Fruit fly (Drosophila melanogaster) whole organism, adult: ENCODE measurements around the gene CG42637.

Experiments
- CG11617 ChIP-seq: fragments of 200-800 bp; sonication (Bioruptor generic); optimal IDR thresholded peaks from 2 replicates; lab custom pipeline; 2017; ENCODE audit warnings: mild to moderate bottlenecking, missing biosample characterization, missing genetic modification reagents, missing genetic modification characterization
- CG12768 ChIP-seq: fragments of 200-800 bp; sonication (Bioruptor generic); optimal IDR thresholded peaks from 2 replicates; lab custom pipeline; 2017; ENCODE audit warnings: missing biosample characterization, missing genetic modification characterization, mild to moderate bottlenecking, moderate library complexity, missing genetic modification reagents
- CG14711 ChIP-seq: fragments of 200-800 bp; sonication (Bioruptor generic); optimal IDR thresholded peaks from 2 replicates; lab custom pipeline; 2018; ENCODE audit warnings: missing biosample characterization, mild to moderate bottlenecking, missing genetic modification characterization, moderate library complexity
- CG1620 ChIP-seq: fragments of 200-800 bp; sonication (Bioruptor generic); optimal IDR thresholded peaks from 2 replicates; lab custom pipeline; 2016; ENCODE audit warnings: missing biosample characterization, missing genetic modification characterization
- CG33017 ChIP-seq: fragments of 200-800 bp; sonication (Bioruptor generic); optimal IDR thresholded peaks from 2 replicates; lab custom pipeline; 2018; ENCODE audit warnings: missing biosample characterization, mild to moderate bottlenecking, missing genetic modification characterization, moderate library complexity
- CG5204 ChIP-seq: fragments of 200-800 bp; sonication (Bioruptor generic); optimal IDR thresholded peaks from 2 replicates; lab custom pipeline; 2016; ENCODE audit warnings: missing biosample characterization, missing genetic modification characterization
- CG7045 ChIP-seq: fragments of 200-800 bp; sonication (Bioruptor generic); optimal IDR thresholded peaks from 2 replicates; lab custom pipeline; 2017; ENCODE audit warnings: missing biosample characterization, mild to moderate bottlenecking, missing genetic modification characterization
- CG7101 ChIP-seq: fragments of 200-800 bp; sonication (Bioruptor generic); optimal IDR thresholded peaks from 2 replicates; lab custom pipeline; 2018; ENCODE audit warnings: missing biosample characterization, mild to moderate bottlenecking, missing genetic modification characterization, moderate library complexity
- Clk ChIP-seq: fragments of 200-800 bp; sonication (Bioruptor generic); optimal IDR thresholded peaks from 2 replicates; lab custom pipeline; 2017; ENCODE audit warnings: missing biosample characterization, missing genetic modification characterization
- Crg-1 ChIP-seq: fragments of 200-800 bp; sonication (Bioruptor generic); optimal IDR thresholded peaks from 2 replicates; lab custom pipeline; 2016; ENCODE audit warnings: missing biosample characterization, missing genetic modification characterization
- Hr96 ChIP-seq: fragments of 200-800 bp; sonication (Bioruptor generic); optimal IDR thresholded peaks from 2 replicates; lab custom pipeline; 2016; ENCODE audit warnings: missing biosample characterization, missing genetic modification characterization
- Mnt ChIP-seq: fragments of 200-800 bp; sonication (Bioruptor generic); optimal IDR thresholded peaks from 2 replicates; lab custom pipeline; 2016; ENCODE audit warnings: missing biosample characterization, mild to moderate bottlenecking, missing genetic modification characterization
- bab1 ChIP-seq: fragments of 200-800 bp; sonication (Bioruptor generic); optimal IDR thresholded peaks from 3 replicates; lab custom pipeline; 2019; ENCODE audit warnings: missing biosample characterization, mild to moderate bottlenecking, missing genetic modification characterization, moderate library complexity
- cic ChIP-seq: fragments of 200-800 bp; sonication (Bioruptor generic); optimal IDR thresholded peaks from 2 replicates; lab custom pipeline; 2017; ENCODE audit warnings: missing biosample characterization, mild to moderate bottlenecking, missing genetic modification characterization, moderate library complexity
- cnc ChIP-seq, 2 experiments: fragments of >200 bp; optimal IDR thresholded peaks; 2 replicates each; lab custom pipeline; 2017
- kay ChIP-seq: fragments of 200-800 bp; sonication (Bioruptor generic); peaks from one replicate; lab custom pipeline; 2016; ENCODE audit warnings: missing biosample characterization, missing genetic modification characterization, borderline replicate concordance
- ovo ChIP-seq: fragments of 200-800 bp; sonication (Bioruptor generic); optimal IDR thresholded peaks from 2 replicates; lab custom pipeline; 2016; ENCODE audit warnings: missing biosample characterization, missing genetic modification characterization
- pad ChIP-seq: fragments of 200-800 bp; sonication (Bioruptor generic); optimal IDR thresholded peaks from 3 replicates; lab custom pipeline; 2017; ENCODE audit warnings: missing biosample characterization, missing genetic modification characterization, mild to moderate bottlenecking, moderate library complexity, missing genetic modification reagents
- tj ChIP-seq: fragments of 200-800 bp; sonication (Bioruptor generic); optimal IDR thresholded peaks from 3 replicates; lab custom pipeline; 2017; ENCODE audit warnings: missing biosample characterization, mild to moderate bottlenecking, missing genetic modification characterization, moderate library complexity
- toe ChIP-seq: fragments of 200-800 bp; sonication (Bioruptor generic); optimal IDR thresholded peaks from 2 replicates; lab custom pipeline; 2016; ENCODE audit warnings: missing biosample characterization, missing genetic modification characterization

The CG42637 gene

DNA sequence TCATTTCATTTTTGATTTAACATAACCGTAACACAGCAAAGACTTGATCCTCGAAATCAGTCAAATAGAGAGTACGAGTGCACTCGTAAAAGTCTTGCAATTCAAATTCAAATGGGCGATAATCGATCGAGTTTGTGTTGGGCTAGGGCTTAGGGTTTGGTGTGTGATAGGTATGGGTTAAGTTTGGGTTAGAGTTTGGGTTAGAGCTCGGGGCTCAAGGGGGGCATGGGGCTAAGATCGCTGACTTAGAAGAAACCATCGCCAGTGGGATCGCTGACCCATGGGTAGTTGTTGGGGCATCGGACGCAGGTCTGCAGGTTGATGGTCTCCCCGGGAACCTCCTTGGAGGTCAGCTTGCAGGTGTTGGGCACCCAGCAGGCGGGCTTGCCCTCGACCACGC is 92.3 kb downstream of the CG42637 start:
- TF ChIP-seq cnc (optimal IDR thresholded peaks at IDR 0.05; lab: Kevin White, UChicago) (no peak), CG12768 (GFP tag; lab: Kevin White, UChicago) (no peak), cic (GFP tag; lab: Kevin White, UChicago) (no peak), kay (no peak), CG5204 (GFP tag; lab: Kevin White, UChicago) (no peak), Hr96 (GFP tag; lab: Kevin White, UChicago) (no peak), Clk (GFP tag; lab: Kevin White, UChicago) (no peak), toe (GFP tag; lab: Kevin White, UChicago) (no peak), ovo (no peak), CG33017 (tag; lab: Kevin White, UChicago) (no peak), CG11617 (GFP tag; lab: Kevin White, UChicago) (no peak), CG14711 (tag; lab: Kevin White, UChicago) (no peak), CG7101 (tag; lab: Kevin White, UChicago) (no peak), CG7045 (GFP tag; lab: Kevin White, UChicago) (no peak), Mnt (GFP tag; lab: Kevin White, UChicago) (no peak), CG1620 (GFP tag; lab: Kevin White, UChicago) (no peak), bab1 (GFP tag; lab: Kevin White, UChicago) (no peak), tj (GFP tag; lab: Kevin White, UChicago) (no peak), Crg-1 (GFP tag; lab: Kevin White, UChicago) (no peak), pad (GFP tag; lab: Kevin White, UChicago) (no peak)

DNA sequence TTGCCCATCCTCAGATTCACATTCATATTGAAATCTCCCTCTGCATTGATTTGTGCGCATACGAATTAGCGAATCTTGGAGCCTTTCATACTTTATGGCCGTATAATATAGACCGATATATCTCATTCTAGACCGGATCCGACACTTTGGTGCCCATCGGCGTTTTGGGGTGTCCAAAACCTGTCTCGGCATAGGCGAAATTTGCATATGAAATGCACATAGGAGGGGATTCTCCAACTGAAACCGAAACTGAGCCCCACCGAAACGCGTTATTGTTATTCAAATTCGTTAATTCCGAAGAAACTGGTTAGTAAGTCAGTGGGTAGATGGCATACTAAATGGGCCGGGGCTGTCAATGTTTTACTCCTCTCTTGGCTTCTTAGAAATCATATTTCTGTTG is 92.9 kb downstream of the CG42637 start:
- no peak for TF ChIP-seq ovo
- TF ChIP-seq tj (GFP tag; lab: Kevin White, UChicago), result no peak
- no peak for TF ChIP-seq CG14711 (tag; lab: Kevin White, UChicago)
- TF ChIP-seq CG1620 (GFP tag; lab: Kevin White, UChicago), result no peak
- no peak for TF ChIP-seq CG33017 (tag; lab: Kevin White, UChicago)
- TF ChIP-seq Hr96 (GFP tag; lab: Kevin White, UChicago), result no peak
- TF ChIP-seq Mnt (GFP tag; lab: Kevin White, UChicago), result no peak
- TF ChIP-seq cic (GFP tag; lab: Kevin White, UChicago), result no peak
- no peak for TF ChIP-seq CG12768 (GFP tag; lab: Kevin White, UChicago)
- TF ChIP-seq bab1 (GFP tag; lab: Kevin White, UChicago), result no peak

DNA sequence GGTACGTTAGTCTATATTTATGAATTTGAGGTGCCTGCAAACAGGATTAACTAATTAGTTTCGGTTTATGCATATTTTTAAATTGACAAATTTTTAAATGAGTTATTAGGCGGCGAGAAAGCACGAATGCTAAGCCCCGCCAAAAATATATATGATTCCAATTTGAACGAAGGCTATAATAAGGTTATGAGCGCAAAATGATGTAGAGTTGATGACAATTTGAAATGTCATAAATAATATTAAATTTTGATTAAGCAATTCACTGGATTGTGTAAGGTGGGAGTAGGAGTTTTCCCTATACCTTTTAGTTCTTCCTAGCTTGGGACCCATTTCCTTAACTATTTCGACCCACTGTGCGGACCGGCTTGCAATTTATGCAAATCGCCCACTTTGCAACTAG is 93.7 kb downstream of the CG42637 start:
- no peak for TF ChIP-seq CG11617 (GFP tag; lab: Kevin White, UChicago)
- no peak for TF ChIP-seq CG5204 (GFP tag; lab: Kevin White, UChicago)
- TF ChIP-seq bab1 (GFP tag; lab: Kevin White, UChicago), result no peak
- no peak for TF ChIP-seq Clk (GFP tag; lab: Kevin White, UChicago)
- no peak for TF ChIP-seq toe (GFP tag; lab: Kevin White, UChicago)
- no peak for TF ChIP-seq CG7045 (GFP tag; lab: Kevin White, UChicago)
- TF ChIP-seq cnc (optimal IDR thresholded peaks at IDR 0.05; lab: Kevin White, UChicago), result no peak
- TF ChIP-seq Crg-1 (GFP tag; lab: Kevin White, UChicago), result no peak
- no peak for TF ChIP-seq ovo
- TF ChIP-seq cic (GFP tag; lab: Kevin White, UChicago), result no peak
- TF ChIP-seq Hr96 (GFP tag; lab: Kevin White, UChicago), result no peak
- TF ChIP-seq kay, result no peak

DNA sequence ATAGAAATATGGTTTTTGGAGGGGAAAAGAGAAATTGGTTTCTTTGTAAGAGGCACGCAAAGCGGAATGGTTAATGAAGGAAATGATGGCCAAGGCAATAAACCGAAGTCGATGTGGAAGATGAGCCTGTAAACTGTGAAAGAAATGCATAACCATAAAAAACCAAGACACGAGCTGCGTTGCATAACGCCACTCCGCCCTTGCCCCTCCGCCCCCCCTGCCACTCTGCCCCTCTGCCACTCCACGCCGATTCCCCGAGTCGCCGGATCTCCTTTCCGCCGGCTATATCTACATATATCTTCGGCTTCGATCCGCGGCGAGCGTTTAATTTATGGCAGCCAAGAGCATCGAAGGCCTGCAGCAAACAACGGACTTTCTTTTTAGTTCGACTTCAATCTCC is 94.7 kb downstream of the CG42637 start:
- TF ChIP-seq kay (no peak), CG33017 (tag; lab: Kevin White, UChicago) (no peak), cnc (optimal IDR thresholded peaks at IDR 0.05; lab: Kevin White, UChicago) (no peak), Crg-1 (GFP tag; lab: Kevin White, UChicago) (no peak), cic (GFP tag; lab: Kevin White, UChicago) (no peak), Clk (GFP tag; lab: Kevin White, UChicago) (no peak), Mnt (GFP tag; lab: Kevin White, UChicago) (no peak), Hr96 (GFP tag; lab: Kevin White, UChicago) (no peak), CG14711 (tag; lab: Kevin White, UChicago) (no peak), ovo (no peak), CG11617 (GFP tag; lab: Kevin White, UChicago) (no peak), pad (GFP tag; lab: Kevin White, UChicago) (no peak), tj (GFP tag; lab: Kevin White, UChicago) (no peak), CG5204 (GFP tag; lab: Kevin White, UChicago) (no peak)

DNA sequence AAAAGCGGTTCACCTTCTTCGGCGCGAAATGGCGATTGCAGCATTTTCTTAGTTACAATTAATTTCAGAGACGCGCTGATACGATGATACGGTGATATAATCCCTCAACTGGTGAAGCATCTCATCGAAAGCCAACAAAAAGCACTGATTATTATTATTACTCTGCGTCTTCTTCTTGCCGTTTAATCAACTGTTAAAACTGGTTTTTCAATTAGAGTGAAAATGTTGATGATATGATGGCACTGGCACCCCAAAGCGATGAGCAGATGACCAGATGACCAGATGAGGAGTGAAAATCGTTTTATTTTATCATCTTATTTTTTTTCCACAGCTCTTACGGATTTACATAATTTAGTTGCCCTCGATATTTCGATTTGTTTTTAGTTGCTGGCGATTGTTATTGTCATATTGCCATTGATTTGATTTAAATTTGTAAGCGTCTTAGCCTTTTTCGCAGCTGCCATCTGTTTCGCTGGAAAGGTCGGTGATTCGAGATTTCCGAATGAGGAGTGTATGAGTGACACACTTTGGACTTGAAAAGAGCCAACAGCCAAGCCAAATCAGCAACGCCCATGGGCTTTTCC is 95.9 kb downstream of the CG42637 start:
- no peak for TF ChIP-seq CG11617 (GFP tag; lab: Kevin White, UChicago)
- TF ChIP-seq Clk (GFP tag; lab: Kevin White, UChicago), result no peak
- no peak for TF ChIP-seq CG7045 (GFP tag; lab: Kevin White, UChicago)
- TF ChIP-seq cic (GFP tag; lab: Kevin White, UChicago), result no peak
- TF ChIP-seq Hr96 (GFP tag; lab: Kevin White, UChicago), result no peak
- TF ChIP-seq CG33017 (tag; lab: Kevin White, UChicago), result no peak
- TF ChIP-seq kay, result no peak
- TF ChIP-seq Mnt (GFP tag; lab: Kevin White, UChicago), result no peak
- TF ChIP-seq cnc (optimal IDR thresholded peaks at IDR 0.05; lab: Kevin White, UChicago), result no peak
- TF ChIP-seq Crg-1 (GFP tag; lab: Kevin White, UChicago), result no peak
